Worm (Caenorhabditis elegans) whole organism, midembryonic: Measurements from ENCODE around the gene K10D6.4.

Experiments
- T22C8.4 ChIP-seq: fragments of 200-800 bp; sonication (Bioruptor generic); IDR thresholded peaks from 2 replicates; pipeline ENCODE4 v1.3.6; 2022; ENCODE audit warnings: missing genetic modification characterization, missing compliant biosample characterization
- cog-1 ChIP-seq: sonication (generic microtip); optimal IDR thresholded peaks from 2 replicates; lab custom pipeline; 2016; ENCODE audit warnings: missing genetic modification characterization, missing compliant biosample characterization
- flt-1 ChIP-seq: fragments of 200-800 bp; sonication (Bioruptor generic); IDR thresholded peaks from 2 replicates; pipeline ENCODE4 v1.3.6; 2022; ENCODE audit warnings: missing genetic modification characterization, missing compliant biosample characterization
- klf-2 ChIP-seq: fragments of 200-800 bp; sonication (Bioruptor generic); conservative IDR thresholded peaks from 2 replicates; pipeline ENCODE4 v1.3.6; 2022; ENCODE audit warnings: missing genetic modification reagents, missing genetic modification characterization, missing compliant biosample characterization
- med-1 ChIP-seq: sonication (generic microtip); optimal IDR thresholded peaks from 2 replicates; lab custom pipeline; 2017; ENCODE audit warnings: missing genetic modification characterization, mild to moderate bottlenecking, missing compliant biosample characterization, antibody characterized with exemption, missing genetic modification reagents; ENCODE audit not compliant: insufficient read depth
- ref-1 ChIP-seq: fragments of 200-800 bp; sonication (Bioruptor generic); conservative IDR thresholded peaks from 2 replicates; pipeline ENCODE4 v1.3.6; 2022; ENCODE audit warnings: missing genetic modification reagents, missing genetic modification characterization, missing compliant biosample characterization
- tab-1 ChIP-seq: fragments of 200-800 bp; sonication (Bioruptor generic); IDR thresholded peaks from 2 replicates; pipeline ENCODE4 v1.3.6; 2022; ENCODE audit warnings: missing genetic modification characterization, missing compliant biosample characterization
- ztf-23 ChIP-seq: fragments of 200-800 bp; sonication (Bioruptor generic); IDR thresholded peaks from 2 replicates; pipeline ENCODE4 v1.3.6; 2022; ENCODE audit warnings: missing genetic modification reagents, missing genetic modification characterization, missing compliant biosample characterization
- ztf-29 ChIP-seq: fragments of 200-800 bp; sonication (Bioruptor generic); IDR thresholded peaks from 2 replicates; pipeline ENCODE4 v1.3.6; 2022; ENCODE audit warnings: missing genetic modification reagents, missing genetic modification characterization, missing compliant biosample characterization

DNA sequence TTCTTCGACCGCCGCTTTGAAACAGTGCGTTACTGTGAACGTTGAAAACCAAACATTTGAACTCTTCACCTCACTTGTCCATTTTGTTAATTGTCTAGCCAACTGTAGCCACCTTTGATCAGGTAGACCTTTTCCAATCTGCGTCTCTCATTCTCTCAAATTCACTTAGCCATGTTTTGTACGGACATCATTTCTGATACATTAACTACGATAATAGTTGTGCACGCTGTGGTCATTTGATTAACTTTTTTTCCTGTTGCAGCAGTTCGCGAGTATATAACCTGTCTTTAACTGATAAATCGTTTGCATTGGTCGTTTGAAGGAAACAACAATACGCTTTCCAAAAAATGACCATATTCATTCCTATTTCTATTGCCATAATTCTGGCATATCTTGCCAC lies 15.7 kb downstream of the K10D6.4 start, which contains the start of gene cyp-29A2:
- TF ChIP-seq ref-1 (GFP tag; lab: Robert Waterston, UW) = no peak
- no peak for TF ChIP-seq med-1 (GFP tag; lab: Kevin White, UChicago)
- TF ChIP-seq klf-2 (GFP tag; lab: Robert Waterston, UW) = no peak
- TF ChIP-seq tab-1 (GFP tag; lab: Robert Waterston, UW) = no peak
- TF ChIP-seq ztf-23 = no peak
- no peak for TF ChIP-seq flt-1
- TF ChIP-seq ztf-29 (GFP tag; lab: Robert Waterston, UW) = no peak
- TF ChIP-seq T22C8.4 (GFP tag; lab: Robert Waterston, UW) = no peak
- no peak for TF ChIP-seq cog-1
